Fruit fly (Drosophila melanogaster) whole organism, pupa: ENCODE measurements around the gene Hex-t2.

Experiments
- CG10348 ChIP-seq: fragments of 200-800 bp; sonication (Bioruptor generic); IDR thresholded peaks from 2 replicates; pipeline ENCODE4 v1.3.6; 2022; ENCODE audit warnings: missing biosample characterization, missing genetic modification characterization
- CG12605 ChIP-seq: fragments of 200-800 bp; sonication (Bioruptor generic); IDR thresholded peaks from 2 replicates; pipeline ENCODE4 v1.3.6; 2022; ENCODE audit warnings: missing biosample characterization, missing genetic modification characterization
- CG14655 ChIP-seq: fragments of 200-800 bp; sonication (Bioruptor generic); optimal IDR thresholded peaks from 3 replicates; lab custom pipeline; 2017; ENCODE audit warnings: mild to moderate bottlenecking, missing biosample characterization, missing genetic modification reagents, missing genetic modification characterization
- CG34367 ChIP-seq: fragments of 200-800 bp; sonication (Bioruptor generic); optimal IDR thresholded peaks from 2 replicates; lab custom pipeline; 2018; ENCODE audit warnings: missing biosample characterization, mild to moderate bottlenecking, missing genetic modification characterization
- CG4496 ChIP-seq: fragments of 200-800 bp; sonication (Bioruptor generic); IDR thresholded peaks from 3 replicates; pipeline ENCODE4 v1.3.6; 2022; ENCODE audit warnings: missing biosample characterization, missing genetic modification characterization
- D1 ChIP-seq: fragments of 200-800 bp; sonication (Bioruptor generic); optimal IDR thresholded peaks from 2 replicates; lab custom pipeline; 2018; ENCODE audit warnings: missing biosample characterization, mild to moderate bottlenecking, missing genetic modification characterization, moderate library complexity
- Pif1A ChIP-seq: fragments of 200-800 bp; sonication (Bioruptor generic); optimal IDR thresholded peaks from 3 replicates; lab custom pipeline; 2016; ENCODE audit warnings: missing biosample characterization, missing genetic modification characterization
- Snoo ChIP-seq: fragments of 200-800 bp; sonication (Bioruptor generic); optimal IDR thresholded peaks from 3 replicates; lab custom pipeline; 2017; ENCODE audit warnings: missing biosample characterization, mild to moderate bottlenecking, missing genetic modification characterization, inconsistent platforms
- fd96Ca ChIP-seq: fragments of 200-800 bp; sonication (Bioruptor generic); IDR thresholded peaks from 3 replicates; pipeline ENCODE4 v1.3.6; 2022; ENCODE audit warnings: missing biosample characterization, missing genetic modification characterization

DNA sequence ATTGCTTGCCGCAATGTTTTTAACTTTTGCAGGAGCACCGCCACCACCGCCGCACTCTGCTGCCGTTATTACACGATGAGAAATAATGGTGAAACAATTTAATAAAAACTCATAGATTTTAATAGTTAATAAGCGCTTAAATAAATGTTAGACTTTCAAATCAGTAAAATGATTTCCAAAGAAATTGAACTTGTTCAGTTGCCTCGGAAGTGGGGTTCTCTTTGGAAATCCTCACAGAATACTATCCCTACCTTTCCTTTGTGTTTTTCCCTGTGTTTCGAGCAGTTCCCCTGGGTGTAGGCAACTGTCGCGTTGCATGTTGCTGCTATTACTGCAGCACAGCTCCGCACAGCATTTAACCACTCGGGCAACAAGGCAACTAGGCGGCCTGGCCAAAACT lies 22.3 kb upstream of the Hex-t2 start:
- TF ChIP-seq CG34367 (tag; lab: Kevin White, UChicago) (peak; percentile 28), Snoo (tag; lab: Kevin White, UChicago) (peak; percentile 4), CG12605 (GFP tag; lab: Robert Waterston, UW) (no peak), CG14655 (GFP tag; lab: Kevin White, UChicago) (peak; percentile 67), D1 (no peak), Pif1A (GFP tag; lab: Kevin White, UChicago) (peak; percentile 48), CG10348 (GFP tag; lab: Robert Waterston, UW) (no peak), CG4496 (no peak), fd96Ca (GFP tag; lab: Robert Waterston, UW) (no peak)
